Fruit fly (Drosophila melanogaster) S2 (cell line): ENCODE measurements around the gene CG11980.
A peak's percentile ranks its signal among the peaks of the same experiment; 100 is the strongest.

ENCODE experiments used
- CG8478 ChIP-seq: fragments of >200 bp; optimal IDR thresholded peaks from 2 replicates; lab custom pipeline; 2018
- CTCF ChIP-seq, 2 experiments: fragments of >200 bp; optimal IDR thresholded peaks; 2 replicates each; lab custom pipeline; 2018

The CG11980 gene

DNA sequence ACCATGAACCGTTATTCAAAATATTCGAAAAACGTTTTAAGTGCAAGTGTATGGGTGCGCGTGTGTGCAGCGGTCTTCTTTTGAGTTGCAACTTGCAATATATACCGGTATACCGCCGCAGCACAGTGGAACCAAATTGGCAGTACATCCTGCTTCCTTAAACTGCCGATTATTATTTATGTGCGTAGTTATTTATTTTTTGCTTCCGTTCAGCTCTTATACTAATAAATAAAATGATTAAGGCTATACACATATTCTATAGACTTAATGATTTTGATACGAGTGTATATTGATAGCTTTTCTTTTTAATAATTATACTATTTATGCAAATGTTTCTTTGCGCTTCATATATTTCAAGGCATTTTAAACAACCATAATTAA lies 33.9 kb upstream of the CG11980 start:
- no peak for TF ChIP-seq CG8478 (lab: Kevin White, UChicago)
- no peak for TF ChIP-seq CTCF (optimal IDR thresholded peaks at IDR 0.05; lab: Kevin White, UChicago)

DNA sequence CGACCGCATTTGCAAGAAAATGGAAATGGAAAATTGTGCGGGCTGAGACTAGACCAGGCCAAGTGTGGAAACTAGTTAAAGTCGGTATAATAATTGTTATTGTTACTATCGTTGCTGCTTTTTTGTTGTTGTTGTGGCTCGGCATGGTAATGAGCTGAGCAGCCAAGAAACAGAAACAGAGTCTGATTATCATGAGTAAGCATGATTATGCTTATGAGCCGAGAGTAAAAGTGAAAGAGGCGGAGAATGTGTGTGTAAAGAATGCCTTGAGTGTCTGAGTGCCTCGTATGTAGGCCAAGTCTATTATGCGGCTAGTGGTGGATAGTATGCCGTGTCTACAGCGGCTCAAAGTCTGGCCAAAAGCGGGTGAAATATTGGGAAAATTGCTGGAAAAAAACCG lies 33.1 kb upstream of the CG11980 start:
- TF ChIP-seq CTCF (optimal IDR thresholded peaks at IDR 0.05; lab: Kevin White, UChicago) (no peak), CG8478 (lab: Kevin White, UChicago) (no peak)

DNA sequence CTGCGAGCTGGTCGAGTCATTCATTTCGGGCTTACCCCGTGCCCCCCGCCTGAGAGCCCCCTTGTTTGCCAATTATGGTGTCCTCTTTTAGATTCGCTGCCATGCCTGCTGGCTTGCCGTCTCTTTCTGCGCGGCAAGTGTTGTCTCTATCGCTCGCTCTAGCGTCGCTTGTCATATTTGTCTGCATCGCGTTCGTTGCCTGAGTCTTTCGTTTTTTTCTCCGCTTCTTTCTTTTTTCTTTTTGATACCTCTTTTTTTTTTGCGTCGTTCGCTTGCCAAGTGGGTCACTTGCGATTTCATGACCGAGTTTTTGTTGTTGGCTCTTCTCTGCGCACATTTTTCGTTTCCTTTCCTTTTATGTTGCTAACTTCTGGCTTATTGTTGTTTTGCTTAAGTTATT lies 32.0 kb upstream of the CG11980 start:
- no peak for TF ChIP-seq CTCF (optimal IDR thresholded peaks at IDR 0.05; lab: Kevin White, UChicago)
- no peak for TF ChIP-seq CG8478 (lab: Kevin White, UChicago)

DNA sequence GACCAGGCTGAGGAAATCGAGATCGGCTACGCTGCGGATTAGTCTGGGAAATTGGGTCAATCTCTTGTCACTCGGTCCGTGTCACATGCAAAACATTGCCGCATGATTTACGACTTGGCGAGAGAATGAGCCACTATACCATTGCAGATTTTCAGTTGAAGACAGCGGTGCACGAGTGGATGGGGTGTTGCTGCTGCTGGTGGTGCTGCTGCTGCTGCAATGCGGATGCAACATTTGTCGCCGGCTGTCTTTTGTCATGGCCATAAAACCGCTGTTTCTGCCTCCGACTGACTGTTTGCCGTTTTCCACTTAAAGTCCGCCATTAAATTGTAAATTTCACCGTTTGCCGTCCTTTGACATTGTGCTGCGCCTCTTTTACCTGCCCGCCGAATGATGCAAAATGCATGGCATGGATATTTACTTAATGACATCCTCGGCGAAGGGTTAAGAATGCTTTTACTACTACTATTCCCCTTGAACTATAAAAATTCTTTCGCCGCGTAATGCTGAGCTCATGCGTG lies 27.7 kb upstream of the CG11980 start:
- TF ChIP-seq CTCF (optimal IDR thresholded peaks at IDR 0.05; lab: Kevin White, UChicago) = no peak
- no peak for TF ChIP-seq CG8478 (lab: Kevin White, UChicago)

DNA sequence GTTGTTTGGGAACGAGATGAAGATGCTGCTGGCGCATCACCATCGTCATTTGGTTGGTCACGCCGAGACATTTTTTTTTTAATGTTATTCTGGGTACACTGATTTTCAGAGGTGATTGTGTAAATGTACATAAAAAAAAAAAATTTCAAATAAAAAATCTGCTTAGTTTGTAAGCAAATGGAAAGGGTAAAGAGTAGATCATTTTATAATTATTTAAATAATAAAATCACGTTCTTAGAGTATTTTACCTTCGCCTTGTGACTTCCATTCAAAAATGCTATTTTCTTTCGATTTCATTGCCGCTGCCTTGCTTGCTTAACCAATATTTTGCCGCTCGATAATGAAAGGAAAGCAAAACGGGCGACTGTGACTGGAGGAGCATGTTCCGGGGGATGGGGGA lies 25.0 kb upstream of the CG11980 start:
- TF ChIP-seq CTCF (optimal IDR thresholded peaks at IDR 0.05; lab: Kevin White, UChicago) (no peak), CG8478 (lab: Kevin White, UChicago) (no peak)

DNA sequence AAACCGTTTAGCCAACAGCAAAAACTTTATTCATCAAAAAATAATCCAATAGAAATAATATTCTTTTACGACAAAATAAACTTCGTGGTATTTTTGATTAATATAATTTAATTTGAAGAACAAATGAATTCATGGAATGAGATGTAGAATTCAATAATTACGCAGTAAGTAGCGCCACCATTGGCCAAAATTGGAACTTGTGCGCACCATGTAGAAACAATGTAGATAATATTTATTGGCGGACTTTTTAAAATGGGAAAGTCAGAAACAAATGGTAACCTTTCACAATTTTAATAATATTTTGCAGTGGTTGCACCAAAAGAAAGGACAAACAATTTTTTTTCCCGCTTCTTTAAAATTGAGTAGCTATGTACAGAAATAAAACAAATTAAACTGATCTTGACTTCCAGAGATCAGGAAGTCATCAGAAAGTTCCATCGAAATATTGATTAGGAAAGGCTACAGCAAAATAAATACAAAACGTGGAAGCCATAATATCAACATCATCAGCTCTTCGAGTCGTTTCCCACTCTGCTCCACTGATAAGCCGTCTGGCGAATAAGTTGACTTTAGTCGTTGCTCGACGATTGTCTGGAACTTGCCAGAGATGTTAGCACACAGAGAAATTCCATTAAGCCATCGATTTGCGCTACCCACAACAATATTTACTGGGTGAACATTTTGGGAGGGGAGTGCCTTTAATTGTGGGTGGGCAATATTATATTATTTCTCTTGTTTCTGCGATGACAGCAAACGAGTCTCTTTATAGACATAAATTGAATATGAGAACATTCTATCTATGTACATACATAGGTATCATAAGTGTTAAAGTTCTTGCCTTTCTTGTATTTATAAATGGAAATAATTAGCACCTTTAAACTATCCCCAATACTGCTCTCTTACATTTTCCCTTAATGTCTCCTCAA lies 23.7 kb upstream of the CG11980 start:
- TF ChIP-seq CTCF (optimal IDR thresholded peaks at IDR 0.05; lab: Kevin White, UChicago) = peak; percentile 77 to 93
- TF ChIP-seq CG8478 (lab: Kevin White, UChicago) = no peak

DNA sequence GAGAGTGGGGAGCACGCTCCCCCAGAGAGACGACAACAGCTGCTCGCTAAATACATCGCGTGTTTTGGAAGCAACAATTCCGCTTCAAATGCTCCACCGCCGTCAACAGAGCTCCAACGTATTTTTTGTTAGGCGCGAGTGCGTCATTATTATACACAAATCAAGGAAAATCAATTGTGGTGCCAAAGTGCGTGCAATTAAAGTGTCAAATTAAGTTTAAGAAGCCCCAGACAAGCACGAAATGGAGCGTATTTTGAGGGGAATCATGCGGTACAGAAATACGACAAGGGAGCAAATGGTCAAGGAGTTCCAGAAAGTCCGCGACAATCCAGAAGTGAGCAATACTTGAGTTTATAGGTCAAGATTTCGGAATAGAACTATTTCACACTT lies 23.0 kb upstream of the CG11980 start, which contains the start of gene CAHbeta:
Gene CAHbeta, plus strand, starts transcription at position 85 of the 390 bp plus-strand sequence.
- TF ChIP-seq CG8478 (lab: Kevin White, UChicago) (no peak), CTCF (optimal IDR thresholded peaks at IDR 0.05; lab: Kevin White, UChicago) (no peak)

- TF ChIP-seq CG8478 (lab: Kevin White, UChicago) (no peak), CTCF (optimal IDR thresholded peaks at IDR 0.05; lab: Kevin White, UChicago) (no peak)
Measured at dm6 chr3R:8981209-8981996, 22.4 kb upstream of the CG11980 start.

dm6 chr3R:8984141-8984540 lies 19.7 kb upstream of the CG11980 start, which contains the start of gene RagA-B:
RagA-B (minus strand) TSS chr3R:8984315.
- TF ChIP-seq CG8478 (lab: Kevin White, UChicago) (no peak), CTCF (optimal IDR thresholded peaks at IDR 0.05; lab: Kevin White, UChicago) (no peak)

DNA sequence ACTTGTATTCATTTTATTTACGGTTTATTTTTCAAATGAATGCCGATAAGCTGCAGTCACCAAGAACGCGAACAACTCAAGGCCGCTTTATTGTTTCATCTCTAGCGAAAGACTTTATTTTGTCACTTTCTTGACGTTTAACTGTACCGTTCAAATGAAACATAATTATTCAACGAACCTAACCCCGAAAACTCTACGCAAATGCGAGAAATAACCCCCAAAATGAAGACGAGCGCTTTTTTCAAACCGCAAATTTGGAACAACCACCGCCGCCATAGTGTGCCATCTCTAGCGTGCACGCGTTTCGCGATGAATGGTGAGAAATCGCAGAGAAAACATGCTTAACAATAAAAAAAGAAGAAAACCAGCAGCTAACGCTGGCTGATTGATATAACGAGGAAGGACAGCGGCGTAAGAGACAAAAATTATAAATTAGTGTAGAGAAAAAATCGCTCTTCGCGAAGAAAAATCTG lies 19.2 kb upstream of the CG11980 start, which contains the start of gene CG11970:
Gene CG11970, plus strand, starts transcription at position 117 of the 473 bp plus-strand sequence.
- TF ChIP-seq CG8478 (lab: Kevin White, UChicago) (no peak), CTCF (optimal IDR thresholded peaks at IDR 0.05; lab: Kevin White, UChicago) (peak in 1 of 2 experiments; percentile 25)

- TF ChIP-seq CTCF (optimal IDR thresholded peaks at IDR 0.05; lab: Kevin White, UChicago) (peak in 1 of 2 experiments; percentile 14), CG8478 (lab: Kevin White, UChicago) (no peak)
Measured at dm6 chr3R:8992928-8993579, 10.8 kb upstream of the CG11980 start, which contains the start of gene CG11975. CG11975 (plus strand) TSS chr3R:8993253.

dm6 chr3R:8997397-8997796 lies 6.4 kb upstream of the CG11980 start, which contains the start of gene CG11977:
CG11977 (plus strand) TSS chr3R:8997697.
- TF ChIP-seq CG8478 (lab: Kevin White, UChicago) (no peak), CTCF (optimal IDR thresholded peaks at IDR 0.05; lab: Kevin White, UChicago) (no peak)

DNA sequence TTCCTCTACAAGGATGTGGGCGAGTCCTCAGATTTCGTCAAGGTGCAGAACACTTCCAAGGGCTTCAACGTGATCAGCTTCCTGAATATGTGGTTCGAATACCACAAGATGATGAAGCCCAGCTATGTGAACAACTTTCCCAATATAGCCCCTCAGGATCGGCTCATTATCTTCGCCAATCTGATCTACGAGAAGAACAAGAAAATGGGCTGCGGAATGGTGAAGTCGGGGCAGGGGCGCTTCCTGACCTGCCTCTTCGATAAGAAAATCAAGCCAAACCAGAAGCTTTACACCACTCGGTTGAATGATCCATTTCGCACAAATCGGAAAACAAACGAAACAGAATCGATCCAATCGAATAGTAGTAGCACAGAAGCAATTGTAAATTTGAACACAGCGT lies 5.6 kb upstream of the CG11980 start:
- TF ChIP-seq CG8478 (lab: Kevin White, UChicago) (no peak), CTCF (optimal IDR thresholded peaks at IDR 0.05; lab: Kevin White, UChicago) (no peak)
